Worm (Caenorhabditis elegans): Measurements from ENCODE around the gene fbxa-143.
A peak's percentile ranks its signal among the peaks of the same experiment; 100 is the strongest.

Gene fbxa-143

DNA sequence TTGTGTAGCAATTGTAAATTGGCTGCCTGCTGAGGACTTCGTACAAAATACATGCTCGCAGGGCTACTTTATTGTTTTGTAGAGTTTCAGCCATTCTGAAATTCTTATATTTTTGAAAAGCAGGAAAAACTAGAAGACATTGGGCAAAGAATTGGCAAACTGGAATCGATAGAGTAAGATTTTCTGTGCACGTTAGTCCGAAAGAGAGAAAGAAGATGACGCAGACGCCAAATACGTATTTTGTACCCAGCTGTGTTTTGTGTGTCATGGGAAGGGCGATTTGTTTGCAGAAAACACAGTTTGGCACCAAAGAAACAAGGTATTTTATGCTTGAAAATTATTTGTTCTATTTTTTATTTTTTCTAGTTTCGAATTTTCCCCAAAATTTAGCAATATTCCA is at the start of gene fbxa-143:
Gene fbxa-143 (minus strand): TSS at position 101 of the 400 bp plus-strand sequence.
- TF ChIP-seq rnt-1 (tag; optimal IDR thresholded peaks at IDR 0.05): no peak
- TF ChIP-seq ceh-48 (tag; optimal IDR thresholded peaks at IDR 0.05): no peak
- TF ChIP-seq ceh-34 (tag; optimal IDR thresholded peaks at IDR 0.05): no peak
- no peak for TF ChIP-seq tbx-2 (tag; optimal IDR thresholded peaks at IDR 0.05)
- TF ChIP-seq ceh-14 (tag; optimal IDR thresholded peaks at IDR 0.05): no peak
- TF ChIP-seq gmeb-2 (tag; optimal IDR thresholded peaks at IDR 0.05): no peak

DNA sequence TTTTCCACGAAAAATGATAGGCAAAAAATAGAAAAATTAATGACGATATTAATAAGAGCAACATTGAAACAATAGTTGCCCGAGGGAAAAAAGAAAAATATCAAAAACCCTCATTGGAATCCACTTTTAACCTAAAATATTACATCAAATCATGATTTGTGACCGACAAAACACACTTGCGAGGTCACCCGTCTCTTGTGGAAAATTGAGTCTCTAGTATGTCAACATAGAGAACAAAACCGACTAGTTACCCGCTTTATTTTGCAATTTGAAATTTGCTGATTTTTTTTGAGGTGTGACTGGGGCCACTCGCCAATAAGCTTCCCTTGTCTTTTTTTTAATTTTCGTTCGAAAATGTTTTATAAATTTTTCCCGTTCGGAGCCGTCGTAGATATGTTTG is 48.5 kb upstream of the fbxa-143 start, which contains the start of gene cyp-33D1:
Gene cyp-33D1 (minus strand): TSS at position 101 of the 400 bp plus-strand sequence.
- TF ChIP-seq unc-42 (tag; optimal IDR thresholded peaks at IDR 0.05): no peak
- TF ChIP-seq dmd-4 (tag; optimal IDR thresholded peaks at IDR 0.05; ENCODE audit: borderline replicate concordance): no peak
- no peak for TF ChIP-seq K02D7.2 (tag; optimal IDR thresholded peaks at IDR 0.05)
- TF ChIP-seq lim-6 (tag; optimal IDR thresholded peaks at IDR 0.05): no peak
- TF ChIP-seq ceh-6 (GFP tag; optimal IDR thresholded peaks at IDR 0.05): no peak
- no peak for TF ChIP-seq gmeb-2 (tag; optimal IDR thresholded peaks at IDR 0.05)
- TF ChIP-seq K09A11.1 (tag; optimal IDR thresholded peaks at IDR 0.05; ENCODE audit: insufficient read depth): no peak
- no peak for TF ChIP-seq unc-3 (GFP tag; conservative IDR thresholded peaks at IDR 0.05)
- TF ChIP-seq unc-3 (tag; optimal IDR thresholded peaks at IDR 0.05): no peak
- TF ChIP-seq pros-1 (tag; optimal IDR thresholded peaks at IDR 0.05): no peak
- TF ChIP-seq unc-55 (GFP tag; optimal IDR thresholded peaks at IDR 0.05): no peak
- TF ChIP-seq ceh-31 (tag; optimal IDR thresholded peaks at IDR 0.05): no peak
- no peak for TF ChIP-seq nhr-11 (tag; optimal IDR thresholded peaks at IDR 0.05)

DNA sequence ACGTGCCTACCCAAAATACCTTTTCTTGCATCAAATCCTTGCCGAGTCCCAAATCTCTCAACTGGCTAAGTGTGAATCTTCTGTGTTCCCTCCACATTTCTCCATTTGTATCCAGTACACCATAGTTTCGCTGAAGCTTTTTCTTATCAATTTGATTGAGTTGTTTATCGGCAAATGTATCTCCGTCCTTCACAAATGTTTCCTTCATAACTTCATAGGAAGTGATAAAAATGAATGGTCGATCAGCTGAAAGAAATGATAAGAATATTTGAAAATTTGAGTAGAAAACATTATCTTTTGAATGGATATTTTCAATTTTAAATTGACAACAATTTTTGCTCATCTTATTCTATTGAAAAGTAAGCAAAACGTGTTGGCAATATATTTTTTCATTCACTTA is 47.9 kb upstream of the fbxa-143 start:
- no peak for TF ChIP-seq ztf-16 (tag; optimal IDR thresholded peaks at IDR 0.05)
- no peak for TF ChIP-seq hlh-30 (tag; optimal IDR thresholded peaks at IDR 0.05; ENCODE audit: insufficient read depth)
- TF ChIP-seq nfya-1 (tag; optimal IDR thresholded peaks at IDR 0.05): no peak
- TF ChIP-seq elt-2 (tag; optimal IDR thresholded peaks at IDR 0.05): peak; percentile 65

DNA sequence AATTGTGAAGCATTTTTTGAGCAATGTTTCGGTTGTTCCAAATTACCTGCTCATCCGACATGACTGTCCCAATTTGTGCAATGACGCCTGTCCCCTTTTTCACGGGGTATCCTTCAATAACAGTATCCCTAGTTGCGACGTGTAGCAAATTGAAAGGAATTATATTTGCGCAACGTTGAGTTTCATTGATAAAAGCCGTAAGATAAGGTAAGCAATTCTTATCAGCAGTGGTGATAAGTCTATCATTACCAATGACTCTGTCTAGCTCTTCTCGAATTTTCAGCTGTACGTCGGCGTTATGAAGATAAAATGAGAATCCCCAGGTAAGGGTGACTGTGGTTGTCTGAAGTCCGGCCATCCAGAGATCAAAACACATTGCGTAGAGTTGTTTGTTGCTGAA is 46.8 kb upstream of the fbxa-143 start:
- TF ChIP-seq madf-2 (tag; optimal IDR thresholded peaks at IDR 0.05) (no peak), elt-2 (tag; optimal IDR thresholded peaks at IDR 0.05) (peak; percentile 93), sox-4 (tag; optimal IDR thresholded peaks at IDR 0.05) (no peak), hlh-30 (tag; optimal IDR thresholded peaks at IDR 0.05; ENCODE audit: insufficient read depth) (no peak)

DNA sequence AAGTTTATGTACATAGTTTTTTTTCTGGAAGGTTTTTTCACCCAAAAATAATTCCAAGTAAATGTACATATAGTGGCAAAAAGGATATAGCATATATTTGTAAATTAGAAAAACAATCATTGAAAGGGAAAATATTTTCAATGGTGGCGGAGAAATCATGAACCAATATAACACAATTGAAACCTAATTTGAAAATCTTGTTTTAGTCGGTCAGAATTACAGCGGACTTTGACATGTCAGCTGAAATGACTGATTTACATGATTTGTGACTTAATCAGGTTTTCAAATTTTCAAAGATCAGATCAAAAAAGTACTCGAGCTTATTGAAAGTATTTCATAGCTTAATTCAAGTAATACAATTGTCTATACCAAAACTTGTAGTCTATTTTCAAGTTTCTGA is 44.4 kb upstream of the fbxa-143 start, which contains the start of gene K05D4.9:
Gene K05D4.9 (minus strand): TSS at position 101 of the 400 bp plus-strand sequence.
- TF ChIP-seq nfya-1 (tag; optimal IDR thresholded peaks at IDR 0.05): no peak

DNA sequence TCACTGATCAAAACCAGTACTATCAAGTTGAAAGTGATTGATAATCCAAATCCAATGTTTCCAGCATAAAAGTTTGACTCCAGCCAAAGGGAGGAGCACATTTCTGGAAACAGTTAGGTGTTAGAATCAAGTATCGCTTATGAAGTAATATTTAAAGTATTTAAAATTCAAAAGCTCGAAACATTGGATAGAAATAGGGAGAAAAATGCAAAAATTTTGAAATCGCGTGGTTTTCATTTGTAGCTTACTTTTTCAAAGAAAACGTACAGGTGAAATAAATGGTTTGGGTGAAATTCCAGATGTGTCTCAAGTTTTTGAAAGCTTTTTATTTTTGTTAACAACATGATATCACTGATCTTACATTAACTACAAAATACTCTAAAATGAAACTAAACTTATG is 41.7 kb upstream of the fbxa-143 start, which contains the start of gene str-111:
Gene str-111 (minus strand): TSS at position 101 of the 400 bp plus-strand sequence.
- no peak for TF ChIP-seq ceh-45 (GFP tag; IDR thresholded peaks at IDR 0.05)
- TF ChIP-seq C08G9.2 (tag; optimal IDR thresholded peaks at IDR 0.05): no peak
- no peak for TF ChIP-seq pat-9 (tag; optimal IDR thresholded peaks at IDR 0.05)
- no peak for TF ChIP-seq ceh-22 (tag; optimal IDR thresholded peaks at IDR 0.05)
- no peak for TF ChIP-seq eyg-1 (tag; optimal IDR thresholded peaks at IDR 0.05)
- TF ChIP-seq zip-5 (tag; optimal IDR thresholded peaks at IDR 0.05): no peak
- no peak for TF ChIP-seq rnt-1 (tag; optimal IDR thresholded peaks at IDR 0.05)
- no peak for TF ChIP-seq sox-4 (tag; optimal IDR thresholded peaks at IDR 0.05)
- TF ChIP-seq lin-11 (tag; optimal IDR thresholded peaks at IDR 0.05): no peak
- no peak for TF ChIP-seq dmd-4 (tag; optimal IDR thresholded peaks at IDR 0.05; ENCODE audit: borderline replicate concordance)
- TF ChIP-seq fax-1 (tag; optimal IDR thresholded peaks at IDR 0.05): no peak
- no peak for TF ChIP-seq pqm-1 (tag; optimal IDR thresholded peaks at IDR 0.05)
- TF ChIP-seq ceh-2 (tag; optimal IDR thresholded peaks at IDR 0.05): no peak

All from whole organism, late embryonic.